Worm (Caenorhabditis elegans): ENCODE data around the gene adr-2.

DNA sequence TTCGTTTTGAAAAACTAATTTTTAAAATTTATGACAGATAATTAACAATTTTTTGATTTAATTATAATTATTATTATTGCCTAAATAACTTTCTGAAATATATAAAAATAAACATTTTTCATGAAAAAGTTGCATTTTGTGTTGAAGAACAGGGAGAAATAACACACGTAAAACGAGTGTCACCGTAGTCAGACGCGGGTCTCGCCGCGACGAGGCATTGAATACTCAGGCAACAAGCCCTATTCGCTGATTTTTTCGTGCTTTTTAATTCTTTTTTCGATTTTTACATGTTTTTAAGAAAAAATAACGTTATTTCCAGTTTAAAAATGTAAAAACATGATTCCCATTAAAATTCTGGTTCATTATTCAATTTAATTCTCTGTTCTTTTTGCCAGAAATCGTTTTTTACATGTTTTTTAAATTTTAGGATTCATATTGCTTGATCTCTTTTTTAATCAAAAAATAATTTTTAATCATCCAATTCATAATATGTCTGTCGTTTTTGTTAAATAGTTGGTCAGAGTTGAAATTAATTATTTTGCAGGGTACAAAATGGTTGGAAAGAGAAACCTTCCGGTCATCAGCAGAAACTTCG, 24.7 kb downstream of the adr-2 start, which contains the start of gene rpl-6:
- TF ChIP-seq cnd-1 (tag; optimal IDR thresholded peaks at IDR 0.05) (no peak), nhr-237 (tag; optimal IDR thresholded peaks at IDR 0.05) (peak; percentile 89), drap-1 (GFP tag; optimal IDR thresholded peaks at IDR 0.05) (no peak), unc-62 (GFP tag; optimal IDR thresholded peaks at IDR 0.05) (peak; percentile 1), elt-3 (tag; optimal IDR thresholded peaks at IDR 0.05) (no peak), pha-4 (tag; optimal IDR thresholded peaks at IDR 0.05) (peak; percentile 89)

All from whole organism, mixed stage, embryonic.